Worm (Caenorhabditis elegans): ENCODE results near the gene F40G9.18.

DNA sequence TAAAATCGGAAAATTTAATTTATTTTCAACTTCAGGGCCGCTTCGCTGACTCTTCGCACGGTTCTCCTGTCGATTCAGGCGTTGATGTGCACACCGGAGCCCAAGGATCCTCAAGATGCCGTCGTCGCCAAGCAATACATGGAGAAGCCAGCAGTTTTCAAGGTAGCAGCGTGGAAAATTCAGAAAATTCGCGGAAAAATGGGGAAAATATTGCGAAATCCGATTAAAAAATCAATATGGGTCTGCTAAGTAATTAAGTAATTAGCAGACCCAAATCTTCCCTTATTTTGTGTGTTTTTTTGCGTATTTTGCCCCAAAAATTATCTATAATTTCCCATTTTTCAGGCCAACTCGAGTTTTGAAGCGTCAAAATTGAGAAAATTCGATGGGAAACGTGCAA lies 19.9 kb upstream of the F40G9.18 start:
- TF ChIP-seq aly-2 (tag; optimal IDR thresholded peaks at IDR 0.05) (no peak), zip-4 (GFP tag; optimal IDR thresholded peaks at IDR 0.05) (no peak), nhr-237 (tag; optimal IDR thresholded peaks at IDR 0.05) (no peak), lsy-2 (tag; optimal IDR thresholded peaks at IDR 0.05) (no peak), pag-3 (tag; optimal IDR thresholded peaks at IDR 0.05; ENCODE audit: borderline replicate concordance, insufficient read depth) (no peak), dsc-1 (tag; optimal IDR thresholded peaks at IDR 0.05) (no peak), efl-1 (optimal IDR thresholded peaks at IDR 0.05) (no peak), efl-1 (GFP tag; optimal IDR thresholded peaks at IDR 0.05 in 1 of 2) (no peak), mdl-1 (tag; optimal IDR thresholded peaks at IDR 0.05) (no peak), nhr-76 (tag; optimal IDR thresholded peaks at IDR 0.05) (no peak), dpl-1 (GFP tag; optimal IDR thresholded peaks at IDR 0.05) (no peak), nhr-84 (tag; optimal IDR thresholded peaks at IDR 0.05) (no peak), egl-27 (tag; optimal IDR thresholded peaks at IDR 0.05) (no peak), ces-1 (GFP tag; optimal IDR thresholded peaks at IDR 0.05) (no peak), hlh-4 (tag; optimal IDR thresholded peaks at IDR 0.05) (no peak)

All from whole organism, L1 larva.